Worm (Caenorhabditis elegans) whole organism, L2 larva: ENCODE results near the gene Y62H9A.14.

Experiments used
- F13H6.1 ChIP-seq: sonication (generic microtip); optimal IDR thresholded peaks from 2 replicates; lab custom pipeline; 2016; ENCODE audit warnings: missing genetic modification characterization, missing compliant biosample characterization
- R02D3.7 ChIP-seq: fragments of 150-350 bp; optimal IDR thresholded peaks from 2 replicates; lab custom pipeline; 2014; ENCODE audit warnings: missing biosample characterization, missing genetic modification characterization
- Y55F3AM.14 ChIP-seq: fragments of 200-800 bp; sonication (Bioruptor generic); optimal IDR thresholded peaks from 2 replicates; lab custom pipeline; 2018; ENCODE audit warnings: mild to moderate bottlenecking, missing genetic modification characterization, missing compliant biosample characterization
- ZK546.5 ChIP-seq: sonication (generic microtip); optimal IDR thresholded peaks from 2 replicates; lab custom pipeline; 2017; ENCODE audit warnings: missing biosample characterization, missing genetic modification characterization
- alr-1 ChIP-seq: fragments of 150-350 bp; optimal IDR thresholded peaks from 2 replicates; lab custom pipeline; 2014; ENCODE audit warnings: missing biosample characterization, missing genetic modification characterization
- aly-2 ChIP-seq: fragments of 150-350 bp; optimal IDR thresholded peaks from 2 replicates; lab custom pipeline; 2014; ENCODE audit warnings: missing biosample characterization, missing genetic modification characterization
- ama-1 ChIP-seq: fragments of 150-350 bp; optimal IDR thresholded peaks from 2 replicates; lab custom pipeline; 2018; ENCODE audit warnings: inconsistent platforms
- blmp-1 ChIP-seq: sonication (generic microtip); optimal IDR thresholded peaks from 2 replicates; lab custom pipeline; 2017; ENCODE audit warnings: missing genetic modification characterization, mild to moderate bottlenecking, missing compliant biosample characterization, antibody characterized with exemption, moderate library complexity; ENCODE audit not compliant: insufficient read depth
- ceh-16 ChIP-seq: fragments of 150-350 bp; optimal IDR thresholded peaks from 2 replicates; lab custom pipeline; 2014; ENCODE audit warnings: missing biosample characterization, missing genetic modification characterization
- ceh-82 ChIP-seq: fragments of 150-350 bp; optimal IDR thresholded peaks from 2 replicates; lab custom pipeline; 2014; ENCODE audit warnings: missing biosample characterization, missing genetic modification characterization
- crh-2 ChIP-seq: sonication (generic microtip); optimal IDR thresholded peaks from 2 replicates; lab custom pipeline; 2017; ENCODE audit warnings: missing biosample characterization, missing genetic modification characterization
- egl-27 ChIP-seq: sonication (generic microtip); optimal IDR thresholded peaks from 3 replicates; lab custom pipeline; 2017; ENCODE audit warnings: missing biosample characterization, missing genetic modification reagents, missing genetic modification characterization
- elt-1 ChIP-seq: fragments of 150-350 bp; optimal IDR thresholded peaks from 2 replicates; lab custom pipeline; 2014; ENCODE audit warnings: missing biosample characterization, missing genetic modification characterization
- elt-3 ChIP-seq: sonication (generic microtip); optimal IDR thresholded peaks from 2 replicates; lab custom pipeline; 2017; ENCODE audit warnings: missing biosample characterization, missing genetic modification characterization
- fos-1 ChIP-seq: fragments of 150-350 bp; optimal IDR thresholded peaks from 2 replicates; lab custom pipeline; 2014; ENCODE audit warnings: missing biosample characterization, missing genetic modification characterization
- gmeb-1 ChIP-seq: fragments of 150-350 bp; optimal IDR thresholded peaks from 2 replicates; lab custom pipeline; 2014; ENCODE audit warnings: missing biosample characterization, missing genetic modification characterization
- lin-11 ChIP-seq: fragments of 150-350 bp; sonication (generic microtip); optimal IDR thresholded peaks from 2 replicates; lab custom pipeline; 2014; ENCODE audit warnings: missing biosample characterization, missing genetic modification characterization, inconsistent platforms, mixed read lengths
- lin-13 ChIP-seq: fragments of 150-350 bp; optimal IDR thresholded peaks from 2 replicates; lab custom pipeline; 2014; ENCODE audit warnings: missing biosample characterization, missing genetic modification reagents, missing genetic modification characterization
- lin-39 ChIP-seq: fragments of 150-350 bp; optimal IDR thresholded peaks from 2 replicates; lab custom pipeline; 2014; ENCODE audit warnings: missing biosample characterization, missing genetic modification reagents, missing genetic modification characterization
- mab-5 ChIP-seq: fragments of 150-350 bp; optimal IDR thresholded peaks from 2 replicates; lab custom pipeline; 2014; ENCODE audit warnings: missing biosample characterization, missing genetic modification characterization
- mbf-1 ChIP-seq: sonication (generic microtip); optimal IDR thresholded peaks from 2 replicates; lab custom pipeline; 2017; ENCODE audit warnings: missing biosample characterization, missing genetic modification characterization
- mdl-1 ChIP-seq, 2 experiments: fragments of 150-350 bp in 1 of 2; sonication (generic microtip) in 1 of 2; optimal IDR thresholded peaks; 2 replicates each; lab custom pipeline; 2017; ENCODE audit warnings: missing biosample characterization in 2 of 2, missing genetic modification characterization in 2 of 2
- nhr-11 ChIP-seq: fragments of 150-350 bp; optimal IDR thresholded peaks from 2 replicates; lab custom pipeline; 2014; ENCODE audit warnings: missing biosample characterization, missing genetic modification characterization
- nhr-129 ChIP-seq: fragments of 150-350 bp; optimal IDR thresholded peaks from 2 replicates; lab custom pipeline; 2014; ENCODE audit warnings: missing biosample characterization, missing genetic modification characterization
- nhr-21 ChIP-seq: fragments of 150-350 bp; optimal IDR thresholded peaks from 2 replicates; lab custom pipeline; 2014; ENCODE audit warnings: missing biosample characterization, missing genetic modification characterization
- nhr-23 ChIP-seq: fragments of 150-350 bp; optimal IDR thresholded peaks from 2 replicates; lab custom pipeline; 2014; ENCODE audit warnings: missing biosample characterization, missing genetic modification reagents, missing genetic modification characterization
- nhr-237 ChIP-seq: fragments of 150-350 bp; optimal IDR thresholded peaks from 2 replicates; lab custom pipeline; 2014; ENCODE audit warnings: missing biosample characterization, missing genetic modification characterization
- nhr-25 ChIP-seq: fragments of 150-350 bp; sonication (generic microtip); optimal IDR thresholded peaks from 3 replicates; lab custom pipeline; 2014; ENCODE audit warnings: missing biosample characterization, missing genetic modification characterization
- nhr-77 ChIP-seq: fragments of 150-350 bp; optimal IDR thresholded peaks from 2 replicates; lab custom pipeline; 2014; ENCODE audit warnings: missing biosample characterization, missing genetic modification characterization
- sma-3 ChIP-seq: sonication (generic microtip); optimal IDR thresholded peaks from 2 replicates; lab custom pipeline; 2016; ENCODE audit warnings: missing genetic modification reagents, missing genetic modification characterization, missing compliant biosample characterization
- sma-9 ChIP-seq, 2 experiments: fragments of 150-350 bp in 1 of 2; sonication (generic microtip) in 1 of 2; optimal IDR thresholded peaks; 2 replicates each; lab custom pipeline; 2014 to 2016; ENCODE audit warnings: missing genetic modification characterization in 2 of 2, mild to moderate bottlenecking in 1 of 2, missing biosample characterization in 1 of 2, missing compliant biosample characterization in 1 of 2, missing genetic modification reagents in 1 of 2, moderate library complexity in 1 of 2
- unc-62 ChIP-seq: fragments of 150-350 bp; optimal IDR thresholded peaks from 2 replicates; lab custom pipeline; 2014; ENCODE audit warnings: missing biosample characterization, missing genetic modification reagents, missing genetic modification characterization
- ztf-11 ChIP-seq: sonication (generic microtip); optimal IDR thresholded peaks from 2 replicates; lab custom pipeline; 2017; ENCODE audit warnings: missing biosample characterization, missing genetic modification characterization
- ztf-4 ChIP-seq: fragments of 150-350 bp; optimal IDR thresholded peaks from 2 replicates; lab custom pipeline; 2014; ENCODE audit warnings: missing biosample characterization, missing genetic modification characterization

The Y62H9A.14 gene

ce11 chrX:11963659-11964058 is 42.6 kb downstream of the Y62H9A.14 start:
- TF ChIP-seq F13H6.1 (tag; lab: Kevin White, UChicago) (no peak), ceh-82 (tag; lab: Kevin White, UChicago) (no peak), sma-9 (GFP tag; optimal IDR thresholded peaks at IDR 0.05; lab: Kevin White, UChicago) (peak; percentile 47), sma-9 (tag; optimal IDR thresholded peaks at IDR 0.05; lab: Kevin White, UChicago) (no peak), lin-11 (tag; lab: Kevin White, UChicago) (no peak), mab-5 (tag; lab: Kevin White, UChicago) (no peak), R02D3.7 (tag; lab: Kevin White, UChicago) (no peak), nhr-25 (peak; percentile 12), crh-2 (no peak), alr-1 (no peak), ceh-16 (tag; lab: Kevin White, UChicago) (peak; percentile 72), Y55F3AM.14 (GFP tag; lab: Kevin White, UChicago) (no peak), mdl-1 (tag; optimal IDR thresholded peaks at IDR 0.05; lab: Kevin White, UChicago) (no peak), nhr-11 (no peak), elt-3 (tag; lab: Kevin White, UChicago) (no peak), ZK546.5 (tag; lab: Kevin White, UChicago) (no peak), ztf-11 (tag; lab: Kevin White, UChicago) (no peak), mbf-1 (no peak), nhr-77 (tag; lab: Kevin White, UChicago) (no peak), elt-1 (peak; percentile 58)

ce11 chrX:11964555-11964954 is 43.5 kb downstream of the Y62H9A.14 start:
- TF ChIP-seq fos-1 (tag; lab: Kevin White, UChicago) (peak; percentile 82), sma-9 (GFP tag; optimal IDR thresholded peaks at IDR 0.05; lab: Kevin White, UChicago) (peak; percentile 73), sma-9 (tag; optimal IDR thresholded peaks at IDR 0.05; lab: Kevin White, UChicago) (no peak), gmeb-1 (tag; lab: Kevin White, UChicago) (no peak)
- TF ChIP-seq, all 48 proteins: peak for 2

DNA sequence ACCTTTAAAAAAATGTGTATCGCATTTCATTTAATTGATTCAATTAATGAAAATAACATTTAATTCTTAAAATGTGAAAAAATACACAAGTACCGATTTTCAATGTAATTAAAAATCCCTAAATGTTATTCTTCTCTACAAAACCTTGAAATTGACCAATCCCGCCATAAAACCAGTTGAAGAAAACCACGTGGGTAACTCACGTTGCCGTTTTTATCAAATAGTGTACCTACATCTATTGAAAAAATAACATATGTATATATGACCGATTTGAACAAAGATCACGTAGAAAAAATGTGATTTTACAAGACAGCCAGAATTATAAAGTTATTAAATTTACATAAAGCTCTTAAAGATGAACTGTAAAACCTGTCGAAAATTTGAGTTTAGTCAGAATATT is 44.1 kb downstream of the Y62H9A.14 start:
- peak; percentile 20 for TF ChIP-seq sma-3 (GFP tag; lab: Kevin White, UChicago)
- TF ChIP-seq unc-62 (GFP tag; lab: Kevin White, UChicago): no peak
- TF ChIP-seq sma-9 (GFP tag; optimal IDR thresholded peaks at IDR 0.05; lab: Kevin White, UChicago): peak; percentile 79
- TF ChIP-seq sma-9 (tag; optimal IDR thresholded peaks at IDR 0.05; lab: Kevin White, UChicago): no peak
- TF ChIP-seq aly-2: no peak
- TF ChIP-seq nhr-25: peak; percentile 39

ce11 chrX:11965663-11966304 is 44.8 kb downstream of the Y62H9A.14 start, which contains the start of gene sams-1:
Gene sams-1 (plus strand): TSS chrX:11965962.
- TF ChIP-seq R02D3.7 (tag; lab: Kevin White, UChicago) (no peak), ama-1 (peak; percentile 46), ceh-16 (tag; lab: Kevin White, UChicago) (peak; percentile 37), nhr-237 (no peak), blmp-1 (tag; lab: Kevin White, UChicago) (no peak), fos-1 (tag; lab: Kevin White, UChicago) (peak; percentile 71), mdl-1 (tag; optimal IDR thresholded peaks at IDR 0.05; lab: Kevin White, UChicago) (peak in 1 of 2 experiments; percentile 2), unc-62 (GFP tag; lab: Kevin White, UChicago) (no peak), ztf-4 (tag; lab: Kevin White, UChicago) (no peak), mbf-1 (no peak), nhr-21 (tag; lab: Kevin White, UChicago) (no peak), nhr-129 (tag; lab: Kevin White, UChicago) (peak; percentile 23), ztf-11 (tag; lab: Kevin White, UChicago) (no peak), egl-27 (tag; lab: Kevin White, UChicago) (peak; percentile 10), nhr-23 (tag; lab: Kevin White, UChicago) (no peak), lin-13 (GFP tag; lab: Kevin White, UChicago) (no peak), F13H6.1 (tag; lab: Kevin White, UChicago) (no peak), nhr-25 (peak; percentile 19), lin-39 (no peak), elt-1 (no peak), sma-9 (GFP tag; optimal IDR thresholded peaks at IDR 0.05; lab: Kevin White, UChicago) (peak; percentile 68), sma-9 (tag; optimal IDR thresholded peaks at IDR 0.05; lab: Kevin White, UChicago) (no peak)
- TF ChIP-seq, all 48 proteins: peak for 8
